Fruit fly (Drosophila melanogaster): ENCODE results near the gene ppan.

ppan gene

DNA sequence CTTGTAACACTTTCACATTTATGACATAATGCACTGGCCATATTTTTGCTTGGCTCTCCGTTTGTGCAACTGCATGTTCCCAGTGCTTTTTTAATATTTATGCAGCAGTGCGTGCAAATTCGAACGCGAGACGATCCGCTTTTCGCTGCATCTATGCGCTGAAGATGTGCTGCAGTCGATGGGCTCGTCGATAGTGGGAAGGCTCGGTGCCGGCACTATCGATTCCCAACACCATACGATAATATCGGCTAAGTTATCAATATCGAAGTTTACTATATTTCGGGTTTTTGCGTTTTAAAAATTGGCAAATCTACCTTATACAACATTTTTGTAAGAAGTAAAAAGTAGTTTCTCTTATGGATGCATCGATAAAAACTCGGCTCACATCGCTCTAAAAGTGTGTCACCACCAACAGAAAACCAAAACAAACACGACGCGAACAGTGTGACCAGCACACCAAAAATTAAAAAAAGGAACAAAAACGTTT lies 18.4 kb upstream of the ppan start, which contains the start of gene RhoGAP93B (continued):
- TF ChIP-seq Myb (GFP tag; optimal IDR thresholded peaks at IDR 0.05) (peak; percentile 92), CG8924 (tag; optimal IDR thresholded peaks at IDR 0.05) (peak; percentile 82), da (GFP tag; optimal IDR thresholded peaks at IDR 0.05) (peak; percentile 74), CG6813 (GFP tag; optimal IDR thresholded peaks at IDR 0.05) (peak; percentile 14), CG31388 (GFP tag; optimal IDR thresholded peaks at IDR 0.05) (no peak), gsb-n (tag; optimal IDR thresholded peaks at IDR 0.05) (no peak), ash1 (GFP tag; optimal IDR thresholded peaks at IDR 0.05) (no peak), tup (GFP tag; optimal IDR thresholded peaks at IDR 0.05) (peak; percentile 35), so (GFP tag; IDR thresholded peaks at IDR 0.05) (peak; percentile 94), Awh (GFP tag; IDR thresholded peaks at IDR 0.05) (peak; percentile 89), CG1792 (GFP tag; optimal IDR thresholded peaks at IDR 0.05) (peak; percentile 92), Jarid2 (GFP tag; optimal IDR thresholded peaks at IDR 0.05) (peak; percentile 78), sob (GFP tag; IDR thresholded peaks at IDR 0.05) (peak; percentile 95), CG18599 (GFP tag; optimal IDR thresholded peaks at IDR 0.05) (peak; percentile 89), CG3838 (GFP tag; optimal IDR thresholded peaks at IDR 0.05) (peak; percentile 79), nom (GFP tag; optimal IDR thresholded peaks at IDR 0.05) (peak; percentile 55), CG10462 (GFP tag; optimal IDR thresholded peaks at IDR 0.05) (peak; percentile 26), CG4282 (GFP tag; optimal IDR thresholded peaks at IDR 0.05) (peak; percentile 73), CG12104 (GFP tag; optimal IDR thresholded peaks at IDR 0.05) (peak; percentile 69), psq (GFP tag; optimal IDR thresholded peaks at IDR 0.05) (peak; percentile 77), ind (GFP tag; optimal IDR thresholded peaks at IDR 0.05) (peak; percentile 83), unc-4 (GFP tag; IDR thresholded peaks at IDR 0.05; ENCODE audit: partially characterized antibody) (peak; percentile 99), dm (GFP tag; optimal IDR thresholded peaks at IDR 0.05) (peak; percentile 90), kni (GFP tag; optimal IDR thresholded peaks at IDR 0.05) (peak; percentile 72), CG14710 (tag; optimal IDR thresholded peaks at IDR 0.05) (peak; percentile 94), cad (GFP tag; optimal IDR thresholded peaks at IDR 0.05) (no peak), al (GFP tag; IDR thresholded peaks at IDR 0.05) (peak; percentile 91), cwo (GFP tag; optimal IDR thresholded peaks at IDR 0.05) (peak; percentile 71), fru (optimal IDR thresholded peaks at IDR 0.05) (no peak), CG15601 (tag; optimal IDR thresholded peaks at IDR 0.05) (peak; percentile 78), CG1529 (GFP tag; optimal IDR thresholded peaks at IDR 0.05) (peak; percentile 42), Hmx (GFP tag; optimal IDR thresholded peaks at IDR 0.05) (no peak), CG18262 (tag; optimal IDR thresholded peaks at IDR 0.05) (peak; percentile 72), CG17912 (GFP tag; optimal IDR thresholded peaks at IDR 0.05) (peak; percentile 43), CG7963 (GFP tag; IDR thresholded peaks at IDR 0.05; ENCODE audit: partially characterized antibody) (peak; percentile 99), usp (GFP tag; optimal IDR thresholded peaks at IDR 0.05) (no peak), CG9215 (GFP tag; IDR thresholded peaks at IDR 0.05) (peak; percentile 90), fu2 (GFP tag; optimal IDR thresholded peaks at IDR 0.05) (peak; percentile 93), Oaz (GFP tag; IDR thresholded peaks at IDR 0.05) (peak; percentile 87), sens-2 (GFP tag; IDR thresholded peaks at IDR 0.05) (peak; percentile 92), pnt (GFP tag; optimal IDR thresholded peaks at IDR 0.05) (peak; percentile 74), fd64A (GFP tag; optimal IDR thresholded peaks at IDR 0.05) (peak; percentile 22), Pdp1 (GFP tag; optimal IDR thresholded peaks at IDR 0.05) (peak; percentile 69 to 84), Xrp1 (GFP tag; IDR thresholded peaks at IDR 0.05) (peak; percentile 92), Side (GFP tag; optimal IDR thresholded peaks at IDR 0.05) (peak; percentile 78), Gsc (GFP tag; IDR thresholded peaks at IDR 0.05) (0 out of 2 replicates have a peak, but pooled peaks have one; percentile 28), CG8944 (GFP tag; optimal IDR thresholded peaks at IDR 0.05) (peak; percentile 81), cg (GFP tag; optimal IDR thresholded peaks at IDR 0.05) (peak; percentile 24), TFAM (GFP tag; optimal IDR thresholded peaks at IDR 0.05) (peak; percentile 37), maf-S (GFP tag; optimal IDR thresholded peaks at IDR 0.05) (peak; percentile 60), H2.0 (GFP tag; IDR thresholded peaks at IDR 0.05) (peak; percentile 78)
